Fruit fly (Drosophila melanogaster) whole organism, embryonic: ENCODE data around the gene lqfR.

Experiments used
- Adf1 ChIP-seq: fragments of 200-800 bp; sonication (Bioruptor generic); IDR thresholded peaks from 2 replicates; pipeline ENCODE4 v1.3.6; 2022; ENCODE audit warnings: missing biosample characterization, missing genetic modification characterization
- Bgb ChIP-seq: fragments of 200-800 bp; sonication (Bioruptor generic); IDR thresholded peaks from 2 replicates; pipeline ENCODE4 v1.3.6; 2022; ENCODE audit warnings: missing biosample characterization, missing genetic modification characterization; ENCODE audit not compliant: partially characterized antibody
- Bteb2 ChIP-seq: fragments of 200-800 bp; sonication (Bioruptor generic); optimal IDR thresholded peaks from 2 replicates; lab custom pipeline; 2016; ENCODE audit warnings: missing biosample characterization, missing genetic modification characterization
- CG1024 ChIP-seq: fragments of 200-800 bp; sonication (Bioruptor generic); IDR thresholded peaks from 2 replicates; pipeline ENCODE4 v1.3.6; 2022; ENCODE audit warnings: missing biosample characterization, missing genetic modification characterization
- CG12071 ChIP-seq: fragments of 200-800 bp; sonication (Bioruptor generic); optimal IDR thresholded peaks from 3 replicates; lab custom pipeline; 2018; ENCODE audit warnings: missing biosample characterization, mild to moderate bottlenecking, missing genetic modification characterization
- CG13287 ChIP-seq: fragments of 200-800 bp; sonication (Bioruptor generic); IDR thresholded peaks from 2 replicates; pipeline ENCODE4 v1.3.6; 2022; ENCODE audit warnings: missing biosample characterization, missing genetic modification characterization; ENCODE audit not compliant: partially characterized antibody
- CG15601 ChIP-seq: fragments of 200-800 bp; sonication (Bioruptor generic); optimal IDR thresholded peaks from 3 replicates; lab custom pipeline; 2019; ENCODE audit warnings: missing biosample characterization, mild to moderate bottlenecking, missing genetic modification characterization, moderate library complexity
- CG1647 ChIP-seq: fragments of 200-800 bp; sonication (Bioruptor generic); optimal IDR thresholded peaks from 3 replicates; lab custom pipeline; 2016; ENCODE audit warnings: missing biosample characterization, missing genetic modification characterization
- CG17359 ChIP-seq: fragments of 200-800 bp; sonication (Bioruptor generic); optimal IDR thresholded peaks from 3 replicates; lab custom pipeline; 2018; ENCODE audit warnings: missing biosample characterization, mild to moderate bottlenecking, missing genetic modification characterization, moderate library complexity
- CG17361 ChIP-seq: fragments of 200-800 bp; sonication (Bioruptor generic); IDR thresholded peaks from 3 replicates; pipeline ENCODE4 v1.3.6; 2022; ENCODE audit warnings: missing biosample characterization, missing genetic modification characterization
- CG30403 ChIP-seq: fragments of 200-800 bp; sonication (Bioruptor generic); optimal IDR thresholded peaks from 3 replicates; lab custom pipeline; 2016; ENCODE audit warnings: missing biosample characterization, missing genetic modification characterization
- CG34376 ChIP-seq: fragments of 200-800 bp; sonication (Bioruptor generic); optimal IDR thresholded peaks from 2 replicates; lab custom pipeline; 2018; ENCODE audit warnings: missing biosample characterization, mild to moderate bottlenecking, missing genetic modification characterization
- CG34422 ChIP-seq: fragments of 200-800 bp; sonication (Bioruptor generic); IDR thresholded peaks from 3 replicates; pipeline ENCODE4 v1.3.6; 2022; ENCODE audit warnings: missing biosample characterization, missing genetic modification characterization
- CG4820 ChIP-seq: fragments of 200-800 bp; sonication (Bioruptor generic); optimal IDR thresholded peaks from 3 replicates; lab custom pipeline; 2016; ENCODE audit warnings: missing biosample characterization, missing genetic modification characterization
- CG6175 ChIP-seq: fragments of 200-800 bp; sonication (Bioruptor generic); IDR thresholded peaks from 3 replicates; pipeline ENCODE4 v1.3.6; 2022; ENCODE audit warnings: missing biosample characterization, missing genetic modification characterization
- CG7556 ChIP-seq: fragments of 200-800 bp; sonication (Bioruptor generic); optimal IDR thresholded peaks from 2 replicates; lab custom pipeline; 2017; ENCODE audit warnings: missing biosample characterization, mild to moderate bottlenecking, missing genetic modification characterization
- CG7839 ChIP-seq: fragments of 200-800 bp; sonication (Bioruptor generic); optimal IDR thresholded peaks from 3 replicates; lab custom pipeline; 2018; ENCODE audit warnings: missing biosample characterization, mild to moderate bottlenecking, missing genetic modification characterization, moderate library complexity
- CkIIα-i1 ChIP-seq: fragments of 200-800 bp; sonication (Bioruptor generic); IDR thresholded peaks from 2 replicates; pipeline ENCODE4 v1.3.6; 2022; ENCODE audit warnings: missing biosample characterization, missing genetic modification characterization
- Dbx ChIP-seq: fragments of 200-800 bp; sonication (Bioruptor generic); IDR thresholded peaks from 3 replicates; pipeline ENCODE4 v1.3.6; 2022; ENCODE audit warnings: missing biosample characterization, missing genetic modification characterization
- Dll ChIP-seq: fragments of 200-800 bp; sonication (Bioruptor generic); IDR thresholded peaks from 4 replicates; pipeline ENCODE4 v1.3.6; 2022; ENCODE audit warnings: missing biosample characterization, missing genetic modification characterization; ENCODE audit not compliant: partially characterized antibody
- Dp ChIP-seq: fragments of 200-800 bp; sonication (Bioruptor generic); optimal IDR thresholded peaks from 2 replicates; lab custom pipeline; 2018; ENCODE audit warnings: missing biosample characterization, mild to moderate bottlenecking, missing genetic modification characterization, moderate library complexity
- Ets97D ChIP-seq: fragments of 200-800 bp; sonication (Bioruptor generic); optimal IDR thresholded peaks from 3 replicates; lab custom pipeline; 2016; ENCODE audit warnings: missing biosample characterization, missing genetic modification characterization
- Fer3 ChIP-seq: fragments of 200-800 bp; sonication (Bioruptor generic); optimal IDR thresholded peaks from 2 replicates; lab custom pipeline; 2018; ENCODE audit warnings: missing biosample characterization, mild to moderate bottlenecking, missing genetic modification characterization, moderate library complexity
- H2.0 ChIP-seq: fragments of 200-800 bp; sonication (Bioruptor generic); IDR thresholded peaks from 2 replicates; pipeline ENCODE4 v1.3.6; 2022; ENCODE audit warnings: missing biosample characterization, missing genetic modification characterization
- Hey ChIP-seq: fragments of 200-800 bp; sonication (Bioruptor generic); optimal IDR thresholded peaks from 3 replicates; lab custom pipeline; 2018; ENCODE audit warnings: missing biosample characterization, mild to moderate bottlenecking, missing genetic modification characterization
- Mrtf ChIP-seq: fragments of 200-800 bp; sonication (Bioruptor generic); IDR thresholded peaks from 3 replicates; pipeline ENCODE4 v1.3.6; 2022; ENCODE audit warnings: missing biosample characterization, missing genetic modification characterization
- Neu2 ChIP-seq: fragments of 200-800 bp; sonication (Bioruptor generic); optimal IDR thresholded peaks from 3 replicates; lab custom pipeline; 2016; ENCODE audit warnings: missing biosample characterization, missing genetic modification characterization, borderline replicate concordance
- Oli ChIP-seq: fragments of 200-800 bp; sonication (Bioruptor generic); optimal IDR thresholded peaks from 2 replicates; lab custom pipeline; 2018; ENCODE audit warnings: missing biosample characterization, mild to moderate bottlenecking, missing genetic modification characterization, moderate library complexity
- Ravus ChIP-seq: fragments of 200-800 bp; sonication (Bioruptor generic); IDR thresholded peaks from 2 replicates; pipeline ENCODE4 v1.3.6; 2022; ENCODE audit warnings: missing biosample characterization, missing genetic modification characterization
- Rfx ChIP-seq: fragments of 200-800 bp; sonication (Bioruptor generic); IDR thresholded peaks from 2 replicates; pipeline ENCODE4 v1.3.6; 2022; ENCODE audit warnings: missing biosample characterization, missing genetic modification characterization
- Side ChIP-seq: fragments of 200-800 bp; sonication (Bioruptor generic); optimal IDR thresholded peaks from 2 replicates; lab custom pipeline; 2016; ENCODE audit warnings: missing biosample characterization, missing genetic modification characterization
- Sin3A ChIP-seq: fragments of >200 bp; optimal IDR thresholded peaks from 2 replicates; lab custom pipeline; 2018
- aop ChIP-seq: fragments of 200-800 bp; sonication (Bioruptor generic); IDR thresholded peaks from 2 replicates; pipeline ENCODE4 v1.3.6; 2022; ENCODE audit warnings: missing biosample characterization, missing genetic modification characterization
- caup ChIP-seq: fragments of 200-800 bp; sonication (Bioruptor generic); optimal IDR thresholded peaks from 3 replicates; lab custom pipeline; 2017; ENCODE audit warnings: missing biosample characterization, mild to moderate bottlenecking, missing genetic modification characterization, moderate library complexity; ENCODE audit not compliant: severe bottlenecking
- da ChIP-seq: fragments of 200-800 bp; sonication (Bioruptor generic); optimal IDR thresholded peaks from 2 replicates; lab custom pipeline; 2016; ENCODE audit warnings: missing biosample characterization, missing genetic modification characterization
- dmrt99B ChIP-seq: fragments of 200-800 bp; sonication (Bioruptor generic); optimal IDR thresholded peaks from 2 replicates; lab custom pipeline; 2018; ENCODE audit warnings: missing biosample characterization, mild to moderate bottlenecking, missing genetic modification characterization, moderate library complexity
- dpn ChIP-seq, 2 experiments: fragments of 200-800 bp; sonication (Bioruptor generic); optimal IDR thresholded peaks; 3 replicates each; lab custom pipeline; 2016; ENCODE audit warnings: missing biosample characterization in 2 of 2, missing genetic modification characterization in 2 of 2
- fu2 ChIP-seq: fragments of 200-800 bp; sonication (Bioruptor generic); optimal IDR thresholded peaks from 2 replicates; lab custom pipeline; 2016; ENCODE audit warnings: missing biosample characterization, missing genetic modification characterization
- hth ChIP-seq: fragments of >200 bp; optimal IDR thresholded peaks from 2 replicates; lab custom pipeline; 2017; ENCODE audit warnings: inconsistent platforms
- ken ChIP-seq: fragments of 200-800 bp; sonication (Bioruptor generic); IDR thresholded peaks from 3 replicates; pipeline ENCODE4 v1.3.6; 2022; ENCODE audit warnings: missing biosample characterization, missing genetic modification characterization
- nerfin-1 ChIP-seq: fragments of 200-800 bp; sonication (Bioruptor generic); optimal IDR thresholded peaks from 3 replicates; lab custom pipeline; 2019; ENCODE audit warnings: missing biosample characterization, mild to moderate bottlenecking, missing genetic modification characterization, moderate library complexity
- pb ChIP-seq: fragments of 200-800 bp; sonication (Bioruptor generic); optimal IDR thresholded peaks from 3 replicates; lab custom pipeline; 2016; ENCODE audit warnings: missing biosample characterization, missing genetic modification characterization
- prd ChIP-seq, 3 experiments: fragments of >200 bp in 2 of 3; fragments of 200-800 bp in 1 of 3; sonication (Bioruptor generic) in 1 of 3; optimal IDR thresholded peaks in 2 of 3; IDR thresholded peaks in 1 of 3; 2 replicates in 2 of 3; 3 replicates in 1 of 3; pipeline versions ENCODE4 v1.3.6 to Lab custom; 2017 to 2022; ENCODE audit warnings: missing biosample characterization in 1 of 3, missing genetic modification characterization in 1 of 3
- pros ChIP-seq: fragments of 200-800 bp; sonication (Bioruptor generic); optimal IDR thresholded peaks from 3 replicates; lab custom pipeline; 2019; ENCODE audit warnings: missing biosample characterization, mild to moderate bottlenecking, missing genetic modification characterization, moderate library complexity
- run ChIP-seq: fragments of 200-800 bp; sonication (Bioruptor generic); optimal IDR thresholded peaks from 3 replicates; lab custom pipeline; 2018; ENCODE audit warnings: missing biosample characterization, mild to moderate bottlenecking, missing genetic modification characterization
- shn ChIP-seq: fragments of 200-800 bp; sonication (Bioruptor generic); optimal IDR thresholded peaks from 3 replicates; lab custom pipeline; 2016; ENCODE audit warnings: missing biosample characterization, missing genetic modification characterization
- sima ChIP-seq: fragments of 200-800 bp; sonication (Bioruptor generic); optimal IDR thresholded peaks from 2 replicates; lab custom pipeline; 2016; ENCODE audit warnings: missing biosample characterization, missing genetic modification characterization
- so ChIP-seq: fragments of 200-800 bp; sonication (Bioruptor generic); IDR thresholded peaks from 3 replicates; pipeline ENCODE4 v1.3.6; 2022; ENCODE audit warnings: missing biosample characterization, missing genetic modification characterization
- tap ChIP-seq: fragments of 200-800 bp; optimal IDR thresholded peaks from 3 replicates; lab custom pipeline; 2019; ENCODE audit warnings: missing biosample characterization, mild to moderate bottlenecking, missing genetic modification characterization, moderate library complexity

lqfR gene

DNA sequence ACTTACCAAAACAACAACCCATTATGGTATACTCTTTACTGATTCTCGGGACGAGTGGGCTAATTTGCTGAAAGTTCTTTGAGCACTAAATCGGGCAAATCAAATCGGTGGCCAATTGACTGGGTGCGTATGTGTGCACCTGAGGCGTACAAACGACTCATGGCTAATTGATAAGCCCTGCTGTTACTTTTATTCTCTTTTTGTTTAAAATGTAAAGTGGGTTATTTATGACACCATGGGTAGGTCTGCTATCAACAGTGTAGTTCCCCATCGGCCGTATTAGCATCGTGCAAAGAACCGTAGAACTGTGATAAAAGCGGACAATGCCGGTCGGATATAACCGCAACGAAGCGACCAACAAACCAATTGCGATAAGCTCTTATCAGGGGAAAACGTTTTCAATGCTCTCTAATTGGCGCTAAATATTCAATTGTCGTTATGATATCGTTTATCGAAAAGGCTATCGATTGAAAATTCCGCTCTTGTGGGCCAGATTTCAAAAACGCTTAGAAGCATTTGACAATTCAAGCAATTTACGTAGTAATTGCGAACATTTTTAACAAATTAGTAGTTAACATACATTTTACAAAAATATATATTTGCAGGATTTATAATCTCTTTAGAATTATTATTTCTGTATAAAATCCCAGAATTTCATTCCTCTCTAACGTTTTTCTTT, 36.2 kb downstream of the lqfR start, which contains the start of gene CG34288 (continued):
- no peak for TF ChIP-seq CG1024
- peak; percentile 38 for TF ChIP-seq dmrt99B (tag; lab: Kevin White, UChicago)
- 0 out of 3 replicates have a peak, but pooled peaks have one; percentile 7 for TF ChIP-seq so (GFP tag; lab: Robert Waterston, UW)
- no peak for TF ChIP-seq Sin3A (lab: Kevin White, UChicago)
- no peak for TF ChIP-seq run
- peak; percentile 22 for TF ChIP-seq CG13287 (GFP tag; lab: Robert Waterston, UW)
- peak; percentile 34 for TF ChIP-seq caup (GFP tag; lab: Kevin White, UChicago)
- peak; percentile 11 for TF ChIP-seq CG7839 (tag; lab: Kevin White, UChicago)
- no peak for TF ChIP-seq nerfin-1 (tag; lab: Kevin White, UChicago)
- no peak for TF ChIP-seq prd (optimal IDR thresholded peaks at IDR 0.05; lab: Kevin White, UChicago)
- TF ChIP-seq prd (GFP tag; IDR thresholded peaks at IDR 0.05; lab: Robert Waterston, UW), result peak; percentile 47
- TF ChIP-seq Ets97D (GFP tag; lab: Kevin White, UChicago), result no peak
- peak; percentile 85 for TF ChIP-seq Rfx (GFP tag; lab: Robert Waterston, UW)
- no peak for TF ChIP-seq CG4820 (GFP tag; lab: Kevin White, UChicago)
- TF ChIP-seq Bteb2 (GFP tag; lab: Kevin White, UChicago), result no peak
- TF ChIP-seq Neu2 (GFP tag; lab: Kevin White, UChicago), result no peak
- TF ChIP-seq pb (GFP tag; lab: Kevin White, UChicago), result peak; percentile 15
- TF ChIP-seq CG17359, result no peak
- TF ChIP-seq CkIIα-i1 (GFP tag; lab: Robert Waterston, UW), result peak; percentile 39; the same call in 1 of the 2 replicates
- peak; percentile 29; the same call in 1 of the 3 replicates for TF ChIP-seq CG34422 (GFP tag; lab: Robert Waterston, UW)
- peak; percentile 89 for TF ChIP-seq CG34376
- no peak for TF ChIP-seq CG30403
- TF ChIP-seq Mrtf, result peak; percentile 62; the same call in 2 of the 3 replicates
- no peak for TF ChIP-seq aop (GFP tag; lab: Robert Waterston, UW)
- TF ChIP-seq Fer3, result peak; percentile 56
- TF ChIP-seq dpn (GFP tag; optimal IDR thresholded peaks at IDR 0.05; lab: Kevin White, UChicago), result peak in 1 of 2 experiments; percentile 21
- TF ChIP-seq CG1647 (GFP tag; lab: Kevin White, UChicago), result no peak
- no peak for TF ChIP-seq fu2 (GFP tag; lab: Kevin White, UChicago)
- peak; percentile 2 for TF ChIP-seq Oli (tag; lab: Kevin White, UChicago)
- peak; percentile 28 for TF ChIP-seq CG12071
- no peak for TF ChIP-seq Adf1 (GFP tag; lab: Robert Waterston, UW)
- TF ChIP-seq Side (GFP tag; lab: Kevin White, UChicago), result peak; percentile 13
- no peak for TF ChIP-seq hth (lab: Kevin White, UChicago)
- peak; percentile 26 for TF ChIP-seq shn (GFP tag; lab: Kevin White, UChicago)
- TF ChIP-seq pros, result no peak
- TF ChIP-seq ken (GFP tag; lab: Robert Waterston, UW), result peak; percentile 73
- no peak for TF ChIP-seq Ravus (GFP tag; lab: Robert Waterston, UW)
- 0 out of 3 replicates have a peak, but pooled peaks have one; percentile 36 for TF ChIP-seq CG6175 (GFP tag; lab: Robert Waterston, UW)
- TF ChIP-seq CG15601 (tag; lab: Kevin White, UChicago), result no peak
- TF ChIP-seq Hey (tag; lab: Kevin White, UChicago), result peak; percentile 11
- TF ChIP-seq H2.0, result peak; percentile 37; the same call in 1 of the 2 replicates
- peak; percentile 30 for TF ChIP-seq tap (tag; lab: Kevin White, UChicago)
- peak; percentile 75 for TF ChIP-seq Dbx (GFP tag; lab: Robert Waterston, UW)
- TF ChIP-seq CG7556 (GFP tag; lab: Kevin White, UChicago), result peak; percentile 51
- peak; percentile 29; the same call in 1 of the 2 replicates for TF ChIP-seq Bgb (GFP tag; lab: Robert Waterston, UW)
- TF ChIP-seq Dll (GFP tag; lab: Robert Waterston, UW), result peak; percentile 59; the same call in 2 of the 4 replicates
- TF ChIP-seq da (GFP tag; lab: Kevin White, UChicago), result no peak
- peak; percentile 76 for TF ChIP-seq Dp (GFP tag; lab: Kevin White, UChicago)
- no peak; the same call in 2 of the 3 replicates for TF ChIP-seq CG17361 (GFP tag; lab: Robert Waterston, UW)
- no peak for TF ChIP-seq sima (GFP tag; lab: Kevin White, UChicago)
